Fruit fly (Drosophila melanogaster): ENCODE measurements around the gene CG4022.

The CG4022 gene

DNA sequence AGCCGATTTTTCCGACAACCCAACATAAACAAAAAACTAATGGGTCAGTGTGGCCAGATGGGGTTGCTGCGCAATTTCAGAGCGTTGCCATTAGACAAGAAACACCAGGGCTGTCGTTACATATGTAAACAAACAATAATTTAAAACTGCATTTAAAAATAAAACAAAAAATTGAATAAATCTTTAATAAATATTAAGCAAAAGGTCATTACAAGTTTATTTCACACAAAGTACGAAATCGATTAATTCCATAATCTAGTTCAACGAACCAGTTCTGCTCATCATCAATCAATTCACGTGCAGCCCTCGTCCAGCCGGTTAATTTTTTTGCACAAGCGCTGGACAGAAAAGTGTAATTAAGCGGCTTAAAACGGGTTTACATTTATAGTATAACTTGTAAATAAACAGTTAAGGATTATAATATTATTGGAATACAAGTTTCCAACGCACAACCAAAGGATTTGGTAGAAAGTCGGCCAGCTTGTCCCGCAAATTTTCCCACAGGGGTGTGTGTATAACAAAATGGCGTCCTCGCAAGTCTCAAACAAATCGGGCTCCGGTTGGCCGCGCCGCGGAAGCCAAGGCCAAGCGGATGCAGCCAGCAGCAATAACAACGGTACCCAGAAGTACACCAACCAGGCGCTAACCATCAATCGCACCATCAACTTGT is at the start of gene CG4022, which contains the start of gene Cpsf5:
Gene CG4022 (minus strand): TSS at position 79 of the 670 bp plus-strand sequence.
Gene Cpsf5 (plus strand): TSS at position 285 of the 670 bp plus-strand sequence.
- TF ChIP-seq Sin3A (optimal IDR thresholded peaks at IDR 0.05) = no peak
- TF ChIP-seq insv (optimal IDR thresholded peaks at IDR 0.05) = no peak
- no peak for TF ChIP-seq Myc (optimal IDR thresholded peaks at IDR 0.05)
- no peak for TF ChIP-seq psq (optimal IDR thresholded peaks at IDR 0.05)
- TF ChIP-seq h (optimal IDR thresholded peaks at IDR 0.05) = no peak
- TF ChIP-seq ttk (optimal IDR thresholded peaks at IDR 0.05) = no peak

- TF ChIP-seq h (optimal IDR thresholded peaks at IDR 0.05) = no peak
- no peak for TF ChIP-seq ttk (optimal IDR thresholded peaks at IDR 0.05)
- TF ChIP-seq insv (optimal IDR thresholded peaks at IDR 0.05) = no peak
- no peak for TF ChIP-seq psq (optimal IDR thresholded peaks at IDR 0.05)
- TF ChIP-seq Myc (optimal IDR thresholded peaks at IDR 0.05) = no peak
- no peak for TF ChIP-seq Sin3A (optimal IDR thresholded peaks at IDR 0.05)
Measured at dm6 chr3L:9457619-9458092, 47.0 kb upstream of the CG4022 start, which contains the start of gene CG3437. CG3437 (minus strand) TSS chr3L:9457669.

dm6 chr3L:9456389-9456788 is 45.8 kb upstream of the CG4022 start:
- TF ChIP-seq psq (optimal IDR thresholded peaks at IDR 0.05) (no peak), h (optimal IDR thresholded peaks at IDR 0.05) (no peak)

DNA sequence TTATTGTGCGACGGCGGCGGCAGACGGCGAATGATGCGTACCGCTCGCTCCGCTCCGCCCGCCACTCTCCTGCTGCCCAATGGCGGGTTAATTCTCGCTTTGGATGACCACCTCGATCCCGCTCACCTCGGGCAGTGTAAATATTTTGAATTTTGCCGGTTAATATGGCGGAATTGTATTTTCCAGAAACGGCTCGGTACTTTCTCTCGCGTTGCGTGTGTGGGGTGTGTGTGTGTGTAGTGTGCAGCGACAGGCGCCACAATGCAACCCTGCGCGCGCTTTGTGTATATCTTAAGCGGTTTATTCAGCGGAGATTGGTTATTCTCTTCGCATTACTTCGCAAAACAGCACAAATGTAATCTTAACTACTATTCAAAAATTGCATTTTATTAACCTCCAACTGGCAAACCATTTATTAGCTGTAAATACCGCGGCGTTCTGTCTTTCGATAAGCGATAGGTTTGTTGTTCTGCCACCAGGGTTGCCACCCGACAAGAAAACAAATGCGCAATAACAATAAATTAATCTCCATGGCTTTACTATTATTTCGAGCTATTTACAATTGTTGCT is 45.3 kb upstream of the CG4022 start, which contains the start of the genes phol and CG3552:
Gene phol (minus strand): TSS at position 463 of the 570 bp plus-strand sequence.
Gene CG3552 (plus strand): TSS at position 500 of the 570 bp plus-strand sequence.
- TF ChIP-seq insv (optimal IDR thresholded peaks at IDR 0.05) = no peak
- TF ChIP-seq h (optimal IDR thresholded peaks at IDR 0.05) = no peak
- TF ChIP-seq Myc (optimal IDR thresholded peaks at IDR 0.05) = no peak
- TF ChIP-seq ttk (optimal IDR thresholded peaks at IDR 0.05) = no peak
- TF ChIP-seq Sin3A (optimal IDR thresholded peaks at IDR 0.05) = no peak
- TF ChIP-seq psq (optimal IDR thresholded peaks at IDR 0.05) = no peak

DNA sequence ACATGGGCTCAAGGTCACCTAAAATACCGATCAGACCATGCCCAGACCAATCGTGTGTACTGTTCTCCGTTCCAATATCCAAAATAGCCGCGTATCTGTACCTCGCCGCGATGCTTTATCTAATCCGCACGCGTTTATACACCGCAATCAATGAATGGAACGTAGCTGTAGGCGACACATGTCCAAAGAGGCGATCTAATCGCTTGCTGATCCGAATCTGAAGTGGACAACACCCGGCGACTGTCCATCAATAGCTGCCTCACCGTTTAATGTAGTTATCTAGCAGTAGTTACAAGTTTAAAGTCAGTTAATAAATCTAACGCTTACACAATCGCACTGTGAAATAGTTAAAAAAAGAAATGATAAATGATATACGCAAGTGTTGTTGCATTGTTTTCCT is 41.8 kb upstream of the CG4022 start:
- TF ChIP-seq h (optimal IDR thresholded peaks at IDR 0.05) (no peak), psq (optimal IDR thresholded peaks at IDR 0.05) (no peak), Myc (optimal IDR thresholded peaks at IDR 0.05) (no peak), insv (optimal IDR thresholded peaks at IDR 0.05) (no peak), ttk (optimal IDR thresholded peaks at IDR 0.05) (no peak), Sin3A (optimal IDR thresholded peaks at IDR 0.05) (no peak)

dm6 chr3L:9451522-9452118 is 41.0 kb upstream of the CG4022 start, which contains the start of the genes CG3448 and ghi:
CG3448 (minus strand) TSS chr3L:9451572.
ghi (plus strand) TSS chr3L:9451876.
- TF ChIP-seq h (optimal IDR thresholded peaks at IDR 0.05) = no peak
- TF ChIP-seq insv (optimal IDR thresholded peaks at IDR 0.05) = no peak
- no peak for TF ChIP-seq ttk (optimal IDR thresholded peaks at IDR 0.05)
- TF ChIP-seq Myc (optimal IDR thresholded peaks at IDR 0.05) = no peak
- TF ChIP-seq Sin3A (optimal IDR thresholded peaks at IDR 0.05) = no peak
- TF ChIP-seq psq (optimal IDR thresholded peaks at IDR 0.05) = no peak

- no peak for TF ChIP-seq Sin3A (optimal IDR thresholded peaks at IDR 0.05)
- TF ChIP-seq insv (optimal IDR thresholded peaks at IDR 0.05) = no peak
- no peak for TF ChIP-seq psq (optimal IDR thresholded peaks at IDR 0.05)
- TF ChIP-seq Myc (optimal IDR thresholded peaks at IDR 0.05) = no peak
- TF ChIP-seq h (optimal IDR thresholded peaks at IDR 0.05) = no peak
- no peak for TF ChIP-seq ttk (optimal IDR thresholded peaks at IDR 0.05)
Measured at dm6 chr3L:9447239-9447777, 36.7 kb upstream of the CG4022 start.

- no peak for TF ChIP-seq ttk (optimal IDR thresholded peaks at IDR 0.05)
- no peak for TF ChIP-seq insv (optimal IDR thresholded peaks at IDR 0.05)
- TF ChIP-seq psq (optimal IDR thresholded peaks at IDR 0.05) = no peak
- TF ChIP-seq Sin3A (optimal IDR thresholded peaks at IDR 0.05) = no peak
- TF ChIP-seq h (optimal IDR thresholded peaks at IDR 0.05) = no peak
- no peak for TF ChIP-seq Myc (optimal IDR thresholded peaks at IDR 0.05)
Measured at dm6 chr3L:9446731-9447238, 36.2 kb upstream of the CG4022 start, which contains the start of gene CG3529. CG3529 (plus strand) TSS chr3L:9446864.

- TF ChIP-seq ttk (optimal IDR thresholded peaks at IDR 0.05) = no peak
- no peak for TF ChIP-seq h (optimal IDR thresholded peaks at IDR 0.05)
- TF ChIP-seq Sin3A (optimal IDR thresholded peaks at IDR 0.05) = no peak
- no peak for TF ChIP-seq Myc (optimal IDR thresholded peaks at IDR 0.05)
- no peak for TF ChIP-seq psq (optimal IDR thresholded peaks at IDR 0.05)
- TF ChIP-seq insv (optimal IDR thresholded peaks at IDR 0.05) = no peak
Measured at dm6 chr3L:9442625-9443282, 32.1 kb upstream of the CG4022 start, which contains the start of gene Srg3. Srg3 (plus strand) TSS chr3L:9443232.

DNA sequence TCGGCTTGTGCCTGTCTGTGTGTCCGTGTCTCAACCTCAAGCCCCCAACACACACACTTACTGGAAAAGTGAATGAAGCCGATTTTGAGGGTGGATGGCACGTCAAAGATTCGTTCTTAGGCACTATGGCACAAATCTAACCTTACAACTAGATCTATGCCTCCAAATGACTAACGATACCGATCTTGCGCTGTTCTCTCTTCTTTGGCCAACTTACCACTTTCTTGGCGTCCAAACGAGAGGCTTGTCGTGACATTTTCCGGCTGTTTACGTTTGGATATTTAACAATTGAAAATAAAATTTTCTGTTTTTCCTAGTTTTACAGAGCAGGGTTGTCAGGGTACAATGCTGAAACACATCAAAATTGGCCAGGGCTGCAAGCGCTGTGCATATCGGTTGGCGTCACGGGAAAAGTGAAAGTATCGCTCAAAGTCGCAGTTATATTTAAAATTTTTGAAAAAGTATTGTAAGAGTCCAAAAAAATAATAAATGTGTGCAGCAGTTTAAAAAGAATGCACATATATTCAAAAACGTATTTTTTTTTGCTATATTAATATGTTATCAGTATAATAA is 31.4 kb upstream of the CG4022 start, which contains the start of the genes Bet3 and Nf-YA:
Gene Bet3 (minus strand): TSS at position 361 of the 573 bp plus-strand sequence.
Gene Nf-YA (minus strand): TSS at position 361 of the 573 bp plus-strand sequence.
- no peak for TF ChIP-seq insv (optimal IDR thresholded peaks at IDR 0.05)
- TF ChIP-seq ttk (optimal IDR thresholded peaks at IDR 0.05) = no peak
- no peak for TF ChIP-seq Myc (optimal IDR thresholded peaks at IDR 0.05)
- TF ChIP-seq psq (optimal IDR thresholded peaks at IDR 0.05) = no peak
- TF ChIP-seq Sin3A (optimal IDR thresholded peaks at IDR 0.05) = no peak
- no peak for TF ChIP-seq h (optimal IDR thresholded peaks at IDR 0.05)

- no peak for TF ChIP-seq Myc (optimal IDR thresholded peaks at IDR 0.05)
- TF ChIP-seq ttk (optimal IDR thresholded peaks at IDR 0.05) = no peak
- no peak for TF ChIP-seq Sin3A (optimal IDR thresholded peaks at IDR 0.05)
- TF ChIP-seq h (optimal IDR thresholded peaks at IDR 0.05) = no peak
- no peak for TF ChIP-seq insv (optimal IDR thresholded peaks at IDR 0.05)
Measured at dm6 chr3L:9438858-9439257, 28.2 kb upstream of the CG4022 start.

Measured in Kc167 (cell line).